Worm (Caenorhabditis elegans): ENCODE results near the gene K08E4.2.
A peak's percentile ranks its signal among the peaks of the same experiment; 100 is the strongest.

K08E4.2 gene

DNA sequence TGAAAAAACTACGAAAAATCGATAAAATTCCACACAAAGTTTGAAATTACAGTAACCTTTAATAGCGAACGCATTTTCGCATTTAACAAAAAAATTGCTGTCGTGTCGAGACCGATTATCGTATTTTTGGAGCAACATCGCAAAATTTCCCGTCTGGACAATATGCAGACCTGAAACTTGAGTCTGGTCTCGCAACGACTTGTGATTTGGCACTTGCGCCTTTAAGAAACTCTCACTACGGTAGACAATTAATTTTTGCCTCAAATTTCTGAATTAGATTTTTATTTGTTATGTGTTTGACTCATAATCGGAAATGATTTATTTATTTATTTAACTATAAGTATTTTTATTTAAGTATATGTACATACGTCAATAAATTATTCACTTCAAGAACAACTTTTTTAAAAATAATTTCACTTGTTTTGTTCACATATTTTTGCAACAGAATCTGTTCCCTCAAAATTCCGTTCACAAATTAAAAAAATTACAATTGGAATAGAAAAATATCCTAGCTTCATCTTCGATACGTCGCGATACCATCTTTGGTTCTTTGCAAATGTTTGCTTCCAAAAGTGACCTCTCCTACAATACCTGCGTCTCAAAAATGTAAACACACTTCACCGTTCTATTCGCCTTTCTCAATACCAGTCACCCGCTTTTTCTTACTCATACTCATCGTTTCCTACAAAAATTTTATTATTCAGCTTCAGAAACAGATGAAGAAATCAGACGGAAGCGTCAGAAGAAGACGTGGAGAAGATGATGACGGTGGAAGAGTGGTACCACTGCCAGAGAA, 8.7 kb downstream of the K08E4.2 start, which contains the start of gene T12G3.4:
Gene T12G3.4, plus strand, starts transcription at position 705 of the 796 bp plus-strand sequence.
- peak; percentile 86 for TF ChIP-seq madf-8 (GFP tag; conservative IDR thresholded peaks at IDR 0.05)
- peak; percentile 72 for TF ChIP-seq F33H1.4 (GFP tag; IDR thresholded peaks at IDR 0.05)
- peak; percentile 58 for TF ChIP-seq lsl-1 (GFP tag; optimal IDR thresholded peaks at IDR 0.05)
- peak; percentile 64; the same call in 1 of the 2 replicates for TF ChIP-seq ceh-91 (GFP tag; IDR thresholded peaks at IDR 0.05)
- TF ChIP-seq madf-10 (tag; optimal IDR thresholded peaks at IDR 0.05), result no peak
- TF ChIP-seq madf-6 (GFP tag; IDR thresholded peaks at IDR 0.05), result peak; percentile 88
- TF ChIP-seq ztf-28 (GFP tag; IDR thresholded peaks at IDR 0.05), result no peak
- peak; percentile 57 for TF ChIP-seq xnd-1 (tag; optimal IDR thresholded peaks at IDR 0.05)

- TF ChIP-seq unc-130 (GFP tag; optimal IDR thresholded peaks at IDR 0.05) (no peak), dox-1 (GFP tag; IDR thresholded peaks at IDR 0.05) (peak; percentile 74), atf-7 (tag; optimal IDR thresholded peaks at IDR 0.05) (peak; percentile 10), nhr-80 (tag; optimal IDR thresholded peaks at IDR 0.05) (peak; percentile 98), tbp1 (GFP tag; optimal IDR thresholded peaks at IDR 0.05) (peak; percentile 18), bed-1 (GFP tag; IDR thresholded peaks at IDR 0.05) (no peak), ets-4 (GFP tag; optimal IDR thresholded peaks at IDR 0.05) (peak; percentile 44), xnd-1 (tag; optimal IDR thresholded peaks at IDR 0.05) (no peak), attf-6 (GFP tag; IDR thresholded peaks at IDR 0.05) (no peak), somi-1 (GFP tag; optimal IDR thresholded peaks at IDR 0.05) (no peak), cebp-1 (GFP tag; IDR thresholded peaks at IDR 0.05) (no peak), cebp-1 (tag; optimal IDR thresholded peaks at IDR 0.05) (peak; percentile 43), T07F8.4 (tag; optimal IDR thresholded peaks at IDR 0.05) (no peak), nhr-27 (tag; optimal IDR thresholded peaks at IDR 0.05) (no peak), F57C9.4 (tag; optimal IDR thresholded peaks at IDR 0.05) (no peak), unc-62 (GFP tag; optimal IDR thresholded peaks at IDR 0.05) (no peak), ztf-22 (GFP tag; optimal IDR thresholded peaks at IDR 0.05) (no peak), let-607 (tag; optimal IDR thresholded peaks at IDR 0.05) (peak; percentile 15 to 52)
Measured at ce11 chrIV:12046524-12047203, 9.8 kb downstream of the K08E4.2 start, which contains the start of gene T12G3.2. Gene T12G3.2 (minus strand): TSS chrIV:12046967.

DNA sequence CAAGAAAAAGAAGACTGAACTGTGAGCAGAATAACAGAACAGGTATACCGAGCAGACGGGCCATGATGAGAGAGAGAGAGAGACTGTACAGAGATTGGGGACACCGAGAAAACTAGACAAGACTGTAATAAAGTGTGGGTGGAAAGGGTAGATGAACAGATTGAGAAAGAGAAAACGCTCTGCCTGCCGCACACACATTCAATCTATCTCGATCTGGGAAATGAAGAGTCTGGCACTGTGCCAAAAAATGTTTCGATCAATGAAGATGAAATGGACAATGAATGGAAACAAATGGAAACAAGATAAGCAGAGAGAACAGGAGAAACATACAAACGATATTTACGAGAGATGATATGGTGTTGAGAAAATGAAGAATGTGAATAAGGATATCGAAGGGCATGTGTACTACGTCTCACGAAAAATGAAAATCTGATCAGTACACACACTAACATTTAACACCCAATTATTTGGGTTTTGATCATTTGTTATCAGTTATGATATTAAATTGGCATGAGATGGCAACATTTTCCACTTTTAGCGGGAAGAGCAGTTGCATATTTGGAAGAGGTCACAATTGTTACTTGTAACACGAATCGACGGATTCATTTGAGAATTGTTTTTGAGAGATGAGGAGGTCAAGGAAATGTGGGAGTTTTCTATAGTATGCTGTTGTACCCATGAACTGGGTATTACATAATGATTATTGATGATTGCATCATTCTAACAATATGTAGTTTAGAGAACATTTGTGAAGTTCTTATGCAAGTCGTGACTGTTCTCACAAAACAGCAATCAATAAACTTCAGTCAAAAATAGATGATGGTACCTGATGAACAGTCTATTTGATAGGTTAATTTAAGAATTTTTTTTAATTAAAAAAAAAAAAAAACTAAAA, 11.4 kb downstream of the K08E4.2 start:
- TF ChIP-seq lag-1 (GFP tag; IDR thresholded peaks at IDR 0.05) (no peak), F57A8.1 (GFP tag; optimal IDR thresholded peaks at IDR 0.05) (no peak), ceh-79 (tag; optimal IDR thresholded peaks at IDR 0.05) (no peak), nhr-80 (tag; optimal IDR thresholded peaks at IDR 0.05) (peak; percentile 50)

- no peak for TF ChIP-seq cebp-1 (GFP tag; IDR thresholded peaks at IDR 0.05)
- no peak for TF ChIP-seq cebp-1 (tag; optimal IDR thresholded peaks at IDR 0.05)
- peak; percentile 36 for TF ChIP-seq nhr-80 (tag; optimal IDR thresholded peaks at IDR 0.05)
Measured at ce11 chrIV:12043054-12043453, 13.4 kb downstream of the K08E4.2 start.
